Worm (Caenorhabditis elegans) whole organism, midembryonic: ENCODE results near the gene R11D1.1.

Experiments
- cog-1 ChIP-seq: sonication (generic microtip); optimal IDR thresholded peaks from 2 replicates; lab custom pipeline; 2016; ENCODE audit warnings: missing genetic modification characterization, missing compliant biosample characterization
- flt-1 ChIP-seq: fragments of 200-800 bp; sonication (Bioruptor generic); IDR thresholded peaks from 2 replicates; pipeline ENCODE4 v1.3.6; 2022; ENCODE audit warnings: missing genetic modification characterization, missing compliant biosample characterization
- ref-1 ChIP-seq: fragments of 200-800 bp; sonication (Bioruptor generic); conservative IDR thresholded peaks from 2 replicates; pipeline ENCODE4 v1.3.6; 2022; ENCODE audit warnings: missing genetic modification reagents, missing genetic modification characterization, missing compliant biosample characterization
- ztf-23 ChIP-seq: fragments of 200-800 bp; sonication (Bioruptor generic); IDR thresholded peaks from 2 replicates; pipeline ENCODE4 v1.3.6; 2022; ENCODE audit warnings: missing genetic modification reagents, missing genetic modification characterization, missing compliant biosample characterization
- ztf-29 ChIP-seq: fragments of 200-800 bp; sonication (Bioruptor generic); IDR thresholded peaks from 2 replicates; pipeline ENCODE4 v1.3.6; 2022; ENCODE audit warnings: missing genetic modification reagents, missing genetic modification characterization, missing compliant biosample characterization

- TF ChIP-seq ztf-23 (GFP tag; lab: Robert Waterston, UW) (no peak), ztf-29 (GFP tag; lab: Robert Waterston, UW) (no peak), cog-1 (tag; lab: Kevin White, UChicago) (no peak), ref-1 (GFP tag; lab: Robert Waterston, UW) (no peak), flt-1 (GFP tag; lab: Robert Waterston, UW) (no peak)
These were observed 29.5 kb downstream of the R11D1.1 start, which contains the start of the genes dhs-21 and xbx-9 for ce11 chrV:12733465-12734248.
